Fruit fly (Drosophila melanogaster) whole organism, embryonic: ENCODE results near the gene Kr-h1.
A peak's percentile ranks its signal among the peaks of the same experiment; 100 is the strongest.

Experiments
- Blimp-1 ChIP-seq: fragments of 200-800 bp; sonication (Bioruptor generic); optimal IDR thresholded peaks from 3 replicates; lab custom pipeline; 2018; ENCODE audit warnings: missing biosample characterization, missing genetic modification characterization, mild to moderate bottlenecking, moderate library complexity, missing genetic modification reagents
- CG10959 ChIP-seq: fragments of 200-800 bp; sonication (Bioruptor generic); IDR thresholded peaks from 2 replicates; pipeline ENCODE4 v1.3.6; 2022; ENCODE audit warnings: missing biosample characterization, missing genetic modification characterization
- CG11085 ChIP-seq: fragments of 200-800 bp; sonication (Bioruptor generic); IDR thresholded peaks from 2 replicates; pipeline ENCODE4 v1.3.6; 2022; ENCODE audit warnings: missing biosample characterization, missing genetic modification characterization
- CG11504 ChIP-seq: fragments of 200-800 bp; sonication (Bioruptor generic); optimal IDR thresholded peaks from 3 replicates; lab custom pipeline; 2019; ENCODE audit warnings: missing biosample characterization, mild to moderate bottlenecking, missing genetic modification characterization, moderate library complexity
- CG12236 ChIP-seq: fragments of 200-800 bp; sonication (Bioruptor generic); optimal IDR thresholded peaks from 2 replicates; lab custom pipeline; 2016; ENCODE audit warnings: missing biosample characterization, missing genetic modification characterization
- CG1233 ChIP-seq: fragments of 200-800 bp; sonication (Bioruptor generic); optimal IDR thresholded peaks from 4 replicates; lab custom pipeline; 2018; ENCODE audit warnings: missing biosample characterization, mild to moderate bottlenecking, missing genetic modification characterization
- CG12391 ChIP-seq: fragments of 200-800 bp; sonication (Bioruptor generic); optimal IDR thresholded peaks from 3 replicates; lab custom pipeline; 2018; ENCODE audit warnings: missing biosample characterization, mild to moderate bottlenecking, missing genetic modification characterization, moderate library complexity
- CG15073 ChIP-seq: fragments of 200-800 bp; sonication (Bioruptor generic); optimal IDR thresholded peaks from 2 replicates; lab custom pipeline; 2016; ENCODE audit warnings: missing biosample characterization, missing genetic modification characterization
- CG17186 ChIP-seq: fragments of 200-800 bp; sonication (Bioruptor generic); optimal IDR thresholded peaks from 3 replicates; lab custom pipeline; 2017; ENCODE audit warnings: missing biosample characterization, missing genetic modification reagents, missing genetic modification characterization
- CG17568 ChIP-seq: fragments of 200-800 bp; sonication (Bioruptor generic); optimal IDR thresholded peaks from 2 replicates; lab custom pipeline; 2018; ENCODE audit warnings: missing biosample characterization, mild to moderate bottlenecking, missing genetic modification characterization, moderate library complexity
- CG2712 ChIP-seq: fragments of 200-800 bp; optimal IDR thresholded peaks from 3 replicates; lab custom pipeline; 2019; ENCODE audit warnings: missing biosample characterization, mild to moderate bottlenecking, missing genetic modification characterization, moderate library complexity
- CG5180 ChIP-seq: fragments of 200-800 bp; sonication (Bioruptor generic); optimal IDR thresholded peaks from 3 replicates; lab custom pipeline; 2017; ENCODE audit warnings: missing biosample characterization, missing genetic modification characterization, mild to moderate bottlenecking, moderate library complexity, missing genetic modification reagents
- CG6654 ChIP-seq: fragments of 200-800 bp; sonication (Bioruptor generic); optimal IDR thresholded peaks from 2 replicates; lab custom pipeline; 2017; ENCODE audit warnings: missing biosample characterization, mild to moderate bottlenecking, missing genetic modification characterization
- CG7928 ChIP-seq: fragments of 200-800 bp; sonication (Bioruptor generic); optimal IDR thresholded peaks from 2 replicates; lab custom pipeline; 2017; ENCODE audit warnings: missing biosample characterization, mild to moderate bottlenecking, missing genetic modification characterization
- CG8478 ChIP-seq: fragments of >200 bp; optimal IDR thresholded peaks from 2 replicates; lab custom pipeline; 2018
- CG8765 ChIP-seq: fragments of 200-800 bp; sonication (Bioruptor generic); IDR thresholded peaks from 2 replicates; pipeline ENCODE4 v1.3.6; 2022; ENCODE audit warnings: missing biosample characterization, missing genetic modification characterization
- CG9817 ChIP-seq: fragments of 200-800 bp; sonication (Bioruptor generic); optimal IDR thresholded peaks from 2 replicates; lab custom pipeline; 2018; ENCODE audit warnings: missing biosample characterization, mild to moderate bottlenecking, missing genetic modification characterization, moderate library complexity
- CG9932 ChIP-seq: fragments of 200-800 bp; sonication (Bioruptor generic); IDR thresholded peaks from 2 replicates; pipeline ENCODE4 v1.3.6; 2022; ENCODE audit warnings: missing biosample characterization, missing genetic modification characterization
- D19A ChIP-seq: fragments of 200-800 bp; optimal IDR thresholded peaks from 3 replicates; lab custom pipeline; 2019; ENCODE audit warnings: missing biosample characterization, mild to moderate bottlenecking, missing genetic modification characterization, moderate library complexity
- Dfd ChIP-seq, 2 experiments: fragments of >200 bp; optimal IDR thresholded peaks; 2 replicates each; lab custom pipeline; 2017; ENCODE audit warnings: missing biosample characterization in 2 of 2, missing genetic modification characterization in 2 of 2
- Doc3 ChIP-seq: fragments of 200-800 bp; sonication (Bioruptor generic); IDR thresholded peaks from 3 replicates; pipeline ENCODE4 v1.3.6; 2022; ENCODE audit warnings: missing biosample characterization, missing genetic modification characterization; ENCODE audit not compliant: partially characterized antibody
- Eip74EF ChIP-seq, 2 experiments: fragments of 200-800 bp in 1 of 2; fragments of >200 bp in 1 of 2; sonication (Bioruptor generic) in 1 of 2; optimal IDR thresholded peaks; 2 replicates each; lab custom pipeline; 2017 to 2019; ENCODE audit warnings: missing biosample characterization in 2 of 2, missing genetic modification characterization in 2 of 2, mild to moderate bottlenecking in 1 of 2, moderate library complexity in 1 of 2
- NC2α ChIP-seq: fragments of 200-800 bp; sonication (Bioruptor generic); optimal IDR thresholded peaks from 2 replicates; lab custom pipeline; 2016; ENCODE audit warnings: missing biosample characterization, missing genetic modification characterization
- NC2β ChIP-seq: fragments of 200-800 bp; sonication (Bioruptor generic); optimal IDR thresholded peaks from 2 replicates; lab custom pipeline; 2016; ENCODE audit warnings: missing biosample characterization, missing genetic modification characterization
- Neu2 ChIP-seq: fragments of 200-800 bp; sonication (Bioruptor generic); optimal IDR thresholded peaks from 3 replicates; lab custom pipeline; 2016; ENCODE audit warnings: missing biosample characterization, missing genetic modification characterization, borderline replicate concordance
- PHDP ChIP-seq: fragments of 200-800 bp; sonication (Bioruptor generic); optimal IDR thresholded peaks from 3 replicates; lab custom pipeline; 2018; ENCODE audit warnings: missing biosample characterization, mild to moderate bottlenecking, missing genetic modification characterization, moderate library complexity
- Rfx ChIP-seq: fragments of 200-800 bp; sonication (Bioruptor generic); IDR thresholded peaks from 2 replicates; pipeline ENCODE4 v1.3.6; 2022; ENCODE audit warnings: missing biosample characterization, missing genetic modification characterization
- Sox100B ChIP-seq: fragments of 200-800 bp; sonication (Bioruptor generic); optimal IDR thresholded peaks from 3 replicates; lab custom pipeline; 2018; ENCODE audit warnings: missing biosample characterization, mild to moderate bottlenecking, missing genetic modification characterization
- Taf1 ChIP-seq: fragments of 200-800 bp; sonication (Bioruptor generic); IDR thresholded peaks from 2 replicates; pipeline ENCODE4 v1.3.6; 2022; ENCODE audit warnings: missing biosample characterization, missing genetic modification characterization
- amos ChIP-seq: fragments of 200-800 bp; sonication (Bioruptor generic); IDR thresholded peaks from 2 replicates; pipeline ENCODE4 v1.3.6; 2022; ENCODE audit warnings: missing biosample characterization, missing genetic modification characterization; ENCODE audit not compliant: partially characterized antibody
- dati ChIP-seq: fragments of 200-800 bp; sonication (Bioruptor generic); IDR thresholded peaks from 2 replicates; pipeline ENCODE4 v1.3.6; 2022; ENCODE audit warnings: missing biosample characterization, missing genetic modification characterization
- dysf ChIP-seq: fragments of 200-800 bp; sonication (Bioruptor generic); IDR thresholded peaks from 3 replicates; pipeline ENCODE4 v1.3.6; 2022; ENCODE audit warnings: missing biosample characterization, missing genetic modification characterization
- exex ChIP-seq: fragments of 200-800 bp; sonication (Bioruptor generic); optimal IDR thresholded peaks from 4 replicates; lab custom pipeline; 2018; ENCODE audit warnings: missing biosample characterization, mild to moderate bottlenecking, missing genetic modification characterization, moderate library complexity
- fd96Cb ChIP-seq: fragments of 200-800 bp; sonication (Bioruptor generic); optimal IDR thresholded peaks from 2 replicates; lab custom pipeline; 2018; ENCODE audit warnings: missing biosample characterization, mild to moderate bottlenecking, missing genetic modification characterization, moderate library complexity
- gce ChIP-seq: fragments of 200-800 bp; sonication (Bioruptor generic); IDR thresholded peaks from 3 replicates; pipeline ENCODE4 v1.3.6; 2022; ENCODE audit warnings: missing biosample characterization, missing genetic modification characterization
- gem ChIP-seq: fragments of 200-800 bp; sonication (Bioruptor generic); optimal IDR thresholded peaks from 2 replicates; lab custom pipeline; 2019; ENCODE audit warnings: missing biosample characterization, mild to moderate bottlenecking, missing genetic modification characterization, moderate library complexity
- gsb-n ChIP-seq: fragments of 200-800 bp; sonication (Bioruptor generic); optimal IDR thresholded peaks from 3 replicates; lab custom pipeline; 2018; ENCODE audit warnings: missing biosample characterization, mild to moderate bottlenecking, missing genetic modification characterization
- lbe ChIP-seq: fragments of 200-800 bp; sonication (Bioruptor generic); optimal IDR thresholded peaks from 2 replicates; lab custom pipeline; 2016; ENCODE audit warnings: missing biosample characterization, mild to moderate bottlenecking, missing genetic modification characterization
- lov ChIP-seq, 2 experiments: fragments of 200-800 bp in 1 of 2; fragments of >200 bp in 1 of 2; sonication (Bioruptor generic) in 1 of 2; IDR thresholded peaks in 1 of 2; optimal IDR thresholded peaks in 1 of 2; 2 replicates in 1 of 2; 3 replicates in 1 of 2; pipeline versions ENCODE4 v1.3.6 to Lab custom; 2017 to 2022; ENCODE audit warnings: missing biosample characterization in 1 of 2, missing genetic modification characterization in 1 of 2
- nom ChIP-seq: fragments of 200-800 bp; sonication (Bioruptor generic); optimal IDR thresholded peaks from 2 replicates; lab custom pipeline; 2017; ENCODE audit warnings: missing biosample characterization, missing genetic modification characterization, mild to moderate bottlenecking, moderate library complexity, missing genetic modification reagents
- odd ChIP-seq: fragments of 200-800 bp; sonication (Bioruptor generic); optimal IDR thresholded peaks from 2 replicates; lab custom pipeline; 2017; ENCODE audit warnings: missing biosample characterization, mild to moderate bottlenecking, missing genetic modification characterization
- psq ChIP-seq: fragments of 200-800 bp; sonication (Bioruptor generic); optimal IDR thresholded peaks from 2 replicates; lab custom pipeline; 2017; ENCODE audit warnings: missing biosample characterization, missing genetic modification characterization
- salm ChIP-seq: fragments of 200-800 bp; sonication (Bioruptor generic); optimal IDR thresholded peaks from 2 replicates; lab custom pipeline; 2018; ENCODE audit warnings: missing biosample characterization, mild to moderate bottlenecking, missing genetic modification characterization
- schlank ChIP-seq: fragments of 200-800 bp; sonication (Bioruptor generic); optimal IDR thresholded peaks from 2 replicates; lab custom pipeline; 2018; ENCODE audit warnings: missing biosample characterization, mild to moderate bottlenecking, missing genetic modification characterization
- tap ChIP-seq: fragments of 200-800 bp; optimal IDR thresholded peaks from 3 replicates; lab custom pipeline; 2019; ENCODE audit warnings: missing biosample characterization, mild to moderate bottlenecking, missing genetic modification characterization, moderate library complexity
- unc-4 ChIP-seq: fragments of 200-800 bp; sonication (Bioruptor generic); IDR thresholded peaks from 2 replicates; pipeline ENCODE4 v1.3.6; 2022; ENCODE audit warnings: missing biosample characterization, missing genetic modification characterization; ENCODE audit not compliant: partially characterized antibody
- unpg ChIP-seq: fragments of 200-800 bp; sonication (Bioruptor generic); optimal IDR thresholded peaks from 3 replicates; lab custom pipeline; 2018; ENCODE audit warnings: missing biosample characterization, mild to moderate bottlenecking, missing genetic modification characterization, moderate library complexity
- wor ChIP-seq: fragments of 200-800 bp; sonication (Bioruptor generic); IDR thresholded peaks from 2 replicates; pipeline ENCODE4 v1.3.6; 2022; ENCODE audit warnings: missing biosample characterization, missing genetic modification characterization

The Kr-h1 gene

DNA sequence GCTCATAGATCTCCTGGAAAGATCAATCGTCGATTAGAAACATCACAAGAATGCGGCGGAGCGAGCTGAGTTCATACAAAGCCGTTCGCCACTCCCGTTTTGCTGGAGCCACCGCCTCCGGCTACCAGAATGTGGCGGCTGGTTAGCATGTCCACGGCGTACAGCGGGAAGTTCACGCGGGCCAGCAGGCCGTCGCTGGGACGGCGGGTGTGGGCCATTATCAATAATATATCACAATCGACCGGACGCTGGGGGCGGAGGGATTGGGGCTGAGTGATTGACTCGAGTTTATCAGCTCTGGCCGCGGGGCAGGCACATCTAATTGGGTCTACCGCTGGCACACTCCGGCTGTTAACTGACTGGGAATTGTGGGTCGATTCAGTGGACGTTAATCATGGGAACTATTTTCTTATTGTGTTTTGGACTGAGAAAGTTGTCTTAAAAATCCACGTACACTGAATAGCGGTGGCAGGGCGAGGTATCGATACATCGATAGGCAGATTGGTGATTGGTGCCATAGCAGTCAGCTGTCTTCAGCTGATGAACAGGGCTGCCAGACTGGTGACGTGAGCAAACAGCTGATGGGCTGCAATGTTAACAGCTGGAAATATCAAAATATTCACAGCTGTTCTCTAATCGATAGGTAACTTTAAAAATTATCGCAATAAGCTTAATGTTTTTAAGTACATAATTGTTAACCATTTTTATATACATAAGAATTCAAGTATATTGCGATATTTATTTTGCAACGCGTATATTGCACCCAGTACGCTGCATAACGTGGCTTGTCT is 16.3 kb downstream of the Kr-h1 start, which contains the start of gene CG9175 (continued):
- TF ChIP-seq PHDP (tag; lab: Kevin White, UChicago) (peak; percentile 38), Doc3 (GFP tag; lab: Robert Waterston, UW) (peak; percentile 93), lov (optimal IDR thresholded peaks at IDR 0.05; lab: Kevin White, UChicago) (no peak), lov (GFP tag; IDR thresholded peaks at IDR 0.05; lab: Robert Waterston, UW) (no peak), exex (tag; lab: Kevin White, UChicago) (peak; percentile 34), Dfd (GFP tag; optimal IDR thresholded peaks at IDR 0.05; lab: Kevin White, UChicago) (no peak), unpg (GFP tag; lab: Kevin White, UChicago) (peak; percentile 20), CG17568 (GFP tag; lab: Kevin White, UChicago) (no peak), CG12391 (tag; lab: Kevin White, UChicago) (peak; percentile 58), fd96Cb (no peak), Sox100B (no peak), salm (no peak), Taf1 (GFP tag; lab: Robert Waterston, UW) (no peak), CG6654 (GFP tag; lab: Kevin White, UChicago) (no peak), Eip74EF (GFP tag; optimal IDR thresholded peaks at IDR 0.05; lab: Kevin White, UChicago) (no peak), CG2712 (peak; percentile 45), CG11085 (GFP tag; lab: Robert Waterston, UW) (no peak; the same call in 1 of the 2 replicates), CG7928 (no peak), CG10959 (GFP tag; lab: Robert Waterston, UW) (no peak), CG9817 (tag; lab: Kevin White, UChicago) (peak; percentile 46), psq (no peak), gem (tag; lab: Kevin White, UChicago) (peak; percentile 4), CG11504 (tag; lab: Kevin White, UChicago) (peak; percentile 43), Blimp-1 (peak; percentile 22), nom (no peak), CG8765 (GFP tag; lab: Robert Waterston, UW) (no peak), CG1233 (GFP tag; lab: Kevin White, UChicago) (no peak), CG8478 (lab: Kevin White, UChicago) (no peak), gsb-n (tag; lab: Kevin White, UChicago) (peak; percentile 6), gce (GFP tag; lab: Robert Waterston, UW) (no peak), amos (GFP tag; lab: Robert Waterston, UW) (peak; percentile 98), wor (GFP tag; lab: Robert Waterston, UW) (no peak), dati (GFP tag; lab: Robert Waterston, UW) (no peak), dysf (no peak), odd (GFP tag; lab: Kevin White, UChicago) (no peak), CG5180 (no peak), CG12236 (GFP tag; lab: Kevin White, UChicago) (no peak), lbe (GFP tag; lab: Kevin White, UChicago) (no peak), CG17186 (peak; percentile 85), NC2α (GFP tag; lab: Kevin White, UChicago) (no peak), Neu2 (no peak), unc-4 (GFP tag; lab: Robert Waterston, UW) (peak; percentile 99), tap (tag; lab: Kevin White, UChicago) (peak; percentile 42), D19A (tag; lab: Kevin White, UChicago) (no peak), NC2β (GFP tag; lab: Kevin White, UChicago) (peak; percentile 73), Rfx (GFP tag; lab: Robert Waterston, UW) (peak; percentile 66), CG9932 (peak; percentile 72), schlank (tag; lab: Kevin White, UChicago) (no peak), CG15073 (GFP tag; lab: Kevin White, UChicago) (no peak)
